Fruit fly (Drosophila melanogaster): ENCODE measurements around the gene cd.

The cd gene

dm6 chr3R:22733751-22734150 lies 39.0 kb downstream of the cd start, which contains the start of gene Takl2:
Gene Takl2, minus strand, starts transcription at chr3R:22733851.
- TF ChIP-seq rgr (GFP tag; optimal IDR thresholded peaks at IDR 0.05), result no peak
- no peak for TF ChIP-seq Vsx2 (GFP tag; optimal IDR thresholded peaks at IDR 0.05; ENCODE audit: partially characterized antibody)
- no peak for TF ChIP-seq lola (GFP tag; optimal IDR thresholded peaks at IDR 0.05)
- no peak for TF ChIP-seq sv (GFP tag; optimal IDR thresholded peaks at IDR 0.05)
- no peak for TF ChIP-seq GATAd (GFP tag; optimal IDR thresholded peaks at IDR 0.05)
- no peak for TF ChIP-seq N (GFP tag; optimal IDR thresholded peaks at IDR 0.05)
- TF ChIP-seq Jra (GFP tag; optimal IDR thresholded peaks at IDR 0.05), result no peak
- TF ChIP-seq Hr83 (GFP tag; optimal IDR thresholded peaks at IDR 0.05; ENCODE audit: poor library complexity, severe bottlenecking), result no peak
- no peak for TF ChIP-seq CrebA (GFP tag; optimal IDR thresholded peaks at IDR 0.05; ENCODE audit: borderline replicate concordance)
- no peak for TF ChIP-seq usp (GFP tag; optimal IDR thresholded peaks at IDR 0.05)
- TF ChIP-seq Hnf4 (GFP tag; optimal IDR thresholded peaks at IDR 0.05), result no peak
- no peak for TF ChIP-seq foxo (GFP tag; optimal IDR thresholded peaks at IDR 0.05)
- no peak for TF ChIP-seq Mio (GFP tag; optimal IDR thresholded peaks at IDR 0.05)
- TF ChIP-seq Myc (optimal IDR thresholded peaks at IDR 0.05), result no peak
- no peak for TF ChIP-seq Dfd (GFP tag; optimal IDR thresholded peaks at IDR 0.05)

DNA sequence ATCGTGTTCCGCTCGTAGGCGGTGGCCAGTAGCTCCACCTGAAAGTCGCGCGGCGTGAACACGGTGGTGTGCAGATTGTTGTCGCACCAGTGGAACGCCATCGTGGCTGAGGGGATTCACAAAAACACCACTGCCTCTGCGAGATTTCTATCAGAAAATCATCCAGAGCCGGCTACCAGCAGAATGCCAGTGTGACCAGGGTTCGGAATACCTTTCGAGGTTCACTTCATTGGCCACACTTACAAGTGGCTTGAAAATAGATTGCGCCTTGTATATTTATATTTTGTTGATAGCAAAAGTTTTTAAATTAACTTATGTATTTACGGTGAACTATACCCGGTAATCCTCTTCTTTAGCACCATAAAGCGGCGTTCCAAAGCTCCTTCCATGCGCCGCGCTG lies 46.2 kb downstream of the cd start, which contains the start of the genes Dcr-1 and CG6985:
Dcr-1 (minus strand) TSS at position 162 of the 400 bp plus-strand sequence.
CG6985 (plus strand) TSS at position 221 of the 400 bp plus-strand sequence.
- TF ChIP-seq h (GFP tag; optimal IDR thresholded peaks at IDR 0.05) (no peak), Rel (GFP tag; optimal IDR thresholded peaks at IDR 0.05) (no peak), Rel (tag; optimal IDR thresholded peaks at IDR 0.05) (peak; percentile 91)

dm6 chr3R:22745432-22745831 lies 50.7 kb downstream of the cd start, which contains the start of the genes vret and HP1c:
Gene vret, minus strand, starts transcription at chr3R:22745581.
Gene HP1c, plus strand, starts transcription at chr3R:22745620.
- no peak for TF ChIP-seq Rel (GFP tag; optimal IDR thresholded peaks at IDR 0.05)
- TF ChIP-seq Rel (tag; optimal IDR thresholded peaks at IDR 0.05), result peak; percentile 37
- TF ChIP-seq lola (GFP tag; optimal IDR thresholded peaks at IDR 0.05), result no peak
- no peak for TF ChIP-seq Hr83 (GFP tag; optimal IDR thresholded peaks at IDR 0.05; ENCODE audit: poor library complexity, severe bottlenecking)
